Fruit fly (Drosophila melanogaster) whole organism, wandering third instar larva: ENCODE measurements around the gene CG14662.

ENCODE experiments used
- Abd-B ChIP-seq: fragments of >200 bp; optimal IDR thresholded peaks from 2 replicates; lab custom pipeline; 2017; ENCODE audit warnings: missing biosample characterization, missing genetic modification characterization
- CG9705 ChIP-seq: fragments of 200-800 bp; sonication (Bioruptor generic); optimal IDR thresholded peaks from 2 replicates; lab custom pipeline; 2018; ENCODE audit warnings: missing biosample characterization, mild to moderate bottlenecking, missing genetic modification characterization
- Dfd ChIP-seq: fragments of >200 bp; optimal IDR thresholded peaks from 2 replicates; lab custom pipeline; 2017; ENCODE audit warnings: missing biosample characterization, missing genetic modification characterization
- Dif ChIP-seq: fragments of 200-275, 200-300 bp; sonication (Bioruptor generic); optimal IDR thresholded peaks from 2 replicates; lab custom pipeline; 2018; ENCODE audit warnings: missing biosample characterization, missing genetic modification characterization; ENCODE audit not compliant: partially characterized antibody
- GATAd ChIP-seq: sonication (Bioruptor generic); optimal IDR thresholded peaks from 2 replicates; lab custom pipeline; 2016; ENCODE audit warnings: missing biosample characterization, missing genetic modification characterization
- HLH106 ChIP-seq: fragments of 200-800 bp; optimal IDR thresholded peaks from 3 replicates; lab custom pipeline; 2019; ENCODE audit warnings: missing biosample characterization, mild to moderate bottlenecking, missing genetic modification characterization, moderate library complexity
- Hnf4 ChIP-seq: fragments of 200-800 bp; sonication (Bioruptor generic); optimal IDR thresholded peaks from 2 replicates; lab custom pipeline; 2016; ENCODE audit warnings: missing biosample characterization, mild to moderate bottlenecking, missing genetic modification characterization
- Hr83 ChIP-seq: fragments of 200-300 bp; sonication (Bioruptor generic); optimal IDR thresholded peaks from 2 replicates; lab custom pipeline; 2016; ENCODE audit warnings: missing biosample characterization, mild to moderate bottlenecking, missing genetic modification characterization, moderate library complexity; ENCODE audit not compliant: poor library complexity, severe bottlenecking
- Jra ChIP-seq: sonication (Bioruptor generic); optimal IDR thresholded peaks from 2 replicates; lab custom pipeline; 2016; ENCODE audit warnings: missing biosample characterization, missing genetic modification characterization
- Mio ChIP-seq: sonication (Bioruptor generic); optimal IDR thresholded peaks from 2 replicates; lab custom pipeline; 2016; ENCODE audit warnings: missing biosample characterization, missing genetic modification characterization
- N ChIP-seq: fragments of >200 bp; optimal IDR thresholded peaks from 2 replicates; lab custom pipeline; 2018; ENCODE audit warnings: missing biosample characterization, missing external identifiers, missing genetic modification characterization
- OdsH ChIP-seq: fragments of 200-800 bp; sonication (Bioruptor generic); optimal IDR thresholded peaks from 2 replicates; lab custom pipeline; 2016; ENCODE audit warnings: missing biosample characterization, mild to moderate bottlenecking, missing genetic modification characterization
- Rel ChIP-seq, 2 experiments: fragments of 200-800 bp; sonication (Bioruptor generic) in 1 of 2; optimal IDR thresholded peaks; 2 replicates in 1 of 2; 3 replicates in 1 of 2; lab custom pipeline; 2016 to 2019; ENCODE audit warnings: mild to moderate bottlenecking in 2 of 2, missing biosample characterization in 2 of 2, missing genetic modification characterization in 2 of 2, moderate library complexity in 1 of 2
- Vsx2 ChIP-seq: fragments of 200-300, 225-300 bp; sonication (Bioruptor generic); optimal IDR thresholded peaks from 2 replicates; lab custom pipeline; 2018; ENCODE audit warnings: missing biosample characterization, missing genetic modification characterization; ENCODE audit not compliant: partially characterized antibody
- br ChIP-seq: fragments of 200-800 bp; sonication (Bioruptor generic); optimal IDR thresholded peaks from 2 replicates; lab custom pipeline; 2016; ENCODE audit warnings: missing biosample characterization, missing genetic modification characterization
- dl ChIP-seq, 2 experiments: fragments of 175-275, 200-275 bp in 1 of 2; fragments of 200-275 bp in 1 of 2; sonication (Bioruptor generic); optimal IDR thresholded peaks; lab custom pipeline; 2018; ENCODE audit warnings: mild to moderate bottlenecking in 2 of 2, missing biosample characterization in 2 of 2, missing genetic modification characterization in 2 of 2, moderate library complexity in 2 of 2; ENCODE audit not compliant: partially characterized antibody in 2 of 2, insufficient read depth in 1 of 2
- ey ChIP-seq: fragments of 200-800 bp; sonication (Bioruptor generic); optimal IDR thresholded peaks from 2 replicates; lab custom pipeline; 2016; ENCODE audit warnings: missing biosample characterization, missing genetic modification characterization
- foxo ChIP-seq, 2 experiments: fragments of 200-800 bp; sonication (Bioruptor generic); optimal IDR thresholded peaks; 2 replicates in 1 of 2; 3 replicates in 1 of 2; lab custom pipeline; 2016 to 2017; ENCODE audit warnings: missing biosample characterization in 2 of 2, missing genetic modification characterization in 2 of 2
- fru ChIP-seq: fragments of 200-800 bp; sonication (Bioruptor generic); optimal IDR thresholded peaks from 3 replicates; lab custom pipeline; 2016; ENCODE audit warnings: missing biosample characterization, mild to moderate bottlenecking, missing genetic modification characterization
- h ChIP-seq: fragments of 200-800 bp; sonication (Bioruptor generic); optimal IDR thresholded peaks from 3 replicates; lab custom pipeline; 2016; ENCODE audit warnings: missing biosample characterization, mild to moderate bottlenecking, missing genetic modification characterization
- jim ChIP-seq: fragments of 175-275, 200-325 bp; sonication (Bioruptor generic); optimal IDR thresholded peaks from 2 replicates; lab custom pipeline; 2016; ENCODE audit warnings: missing biosample characterization, mild to moderate bottlenecking, missing genetic modification characterization
- lola ChIP-seq: fragments of >200 bp; optimal IDR thresholded peaks from 2 replicates; lab custom pipeline; 2017; ENCODE audit warnings: missing biosample characterization, missing genetic modification characterization
- pan ChIP-seq: fragments of >200 bp; optimal IDR thresholded peaks from 2 replicates; lab custom pipeline; 2017
- rgr ChIP-seq: fragments of 200-800 bp; sonication (Bioruptor generic); optimal IDR thresholded peaks from 3 replicates; lab custom pipeline; 2016; ENCODE audit warnings: missing biosample characterization, mild to moderate bottlenecking, missing genetic modification characterization
- sage ChIP-seq: fragments of 200-800 bp; sonication (Bioruptor generic); optimal IDR thresholded peaks from 2 replicates; lab custom pipeline; 2016; ENCODE audit warnings: missing biosample characterization, mild to moderate bottlenecking, missing genetic modification characterization
- tai ChIP-seq: sonication (Bioruptor generic); optimal IDR thresholded peaks from 2 replicates; lab custom pipeline; 2016; ENCODE audit warnings: missing biosample characterization, missing genetic modification characterization
- usp ChIP-seq: fragments of >200 bp; optimal IDR thresholded peaks from 2 replicates; lab custom pipeline; 2017; ENCODE audit warnings: missing biosample characterization, missing genetic modification characterization
- woc ChIP-seq: sonication (Bioruptor generic); optimal IDR thresholded peaks from 2 replicates; lab custom pipeline; 2016; ENCODE audit warnings: missing biosample characterization, mild to moderate bottlenecking, missing genetic modification characterization

Gene CG14662

DNA sequence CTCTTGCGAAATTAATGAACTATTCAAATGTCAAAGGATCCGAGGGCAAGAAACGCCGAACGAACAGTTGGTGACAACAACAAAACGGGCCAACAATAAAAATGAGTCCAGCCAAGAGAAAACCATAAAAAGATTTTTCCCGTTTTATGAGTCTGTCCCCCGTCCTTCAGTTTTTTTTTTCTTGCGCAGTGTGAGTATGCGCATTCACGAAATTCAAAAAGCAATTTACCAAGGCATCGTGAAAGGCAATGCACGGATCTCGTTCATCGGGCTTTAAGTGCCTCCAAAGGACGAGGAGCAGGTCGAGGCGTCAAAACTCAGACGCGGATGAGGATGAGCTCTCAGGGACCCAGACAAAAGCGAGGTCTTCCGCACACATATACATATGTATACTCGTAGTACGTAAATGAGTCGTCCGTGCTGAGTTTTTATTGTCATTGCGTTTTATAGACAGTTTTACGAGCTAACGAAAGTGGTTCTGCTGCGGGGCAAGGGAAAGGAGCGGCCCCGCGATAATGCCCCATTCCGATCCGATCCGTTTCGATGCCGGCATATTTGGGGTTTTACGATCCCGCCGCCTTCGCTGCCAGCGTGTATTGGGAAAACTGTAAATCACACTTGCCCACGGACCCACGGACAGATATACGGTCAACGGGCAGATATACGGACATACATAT is 44.2 kb upstream of the CG14662 start:
- no peak for TF ChIP-seq Rel (GFP tag; optimal IDR thresholded peaks at IDR 0.05; lab: Kevin White, UChicago)
- TF ChIP-seq Rel (tag; optimal IDR thresholded peaks at IDR 0.05; lab: Kevin White, UChicago) = peak; percentile 4
- TF ChIP-seq jim = no peak

DNA sequence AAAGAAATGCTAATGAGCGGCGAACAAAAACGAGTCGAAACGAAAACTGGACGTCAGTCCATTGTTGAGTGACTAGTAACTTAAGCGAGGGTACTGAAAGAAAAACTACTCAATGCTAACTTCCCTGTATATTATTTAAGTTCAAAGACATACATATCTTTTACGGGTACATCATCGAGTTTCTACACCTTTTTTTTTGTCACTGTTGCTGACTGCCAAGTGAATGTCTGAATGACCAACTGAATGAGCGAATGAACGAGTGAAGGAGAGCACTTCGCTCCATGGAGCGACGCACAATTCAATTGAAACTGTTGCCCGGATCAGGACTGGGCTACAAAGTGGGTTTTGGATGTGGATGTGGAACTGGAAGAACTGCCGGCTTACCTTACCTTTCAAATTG is 43.5 kb upstream of the CG14662 start:
- TF ChIP-seq woc (GFP tag; lab: Kevin White, UChicago) (peak; percentile 7), HLH106 (tag; lab: Kevin White, UChicago) (no peak)

DNA sequence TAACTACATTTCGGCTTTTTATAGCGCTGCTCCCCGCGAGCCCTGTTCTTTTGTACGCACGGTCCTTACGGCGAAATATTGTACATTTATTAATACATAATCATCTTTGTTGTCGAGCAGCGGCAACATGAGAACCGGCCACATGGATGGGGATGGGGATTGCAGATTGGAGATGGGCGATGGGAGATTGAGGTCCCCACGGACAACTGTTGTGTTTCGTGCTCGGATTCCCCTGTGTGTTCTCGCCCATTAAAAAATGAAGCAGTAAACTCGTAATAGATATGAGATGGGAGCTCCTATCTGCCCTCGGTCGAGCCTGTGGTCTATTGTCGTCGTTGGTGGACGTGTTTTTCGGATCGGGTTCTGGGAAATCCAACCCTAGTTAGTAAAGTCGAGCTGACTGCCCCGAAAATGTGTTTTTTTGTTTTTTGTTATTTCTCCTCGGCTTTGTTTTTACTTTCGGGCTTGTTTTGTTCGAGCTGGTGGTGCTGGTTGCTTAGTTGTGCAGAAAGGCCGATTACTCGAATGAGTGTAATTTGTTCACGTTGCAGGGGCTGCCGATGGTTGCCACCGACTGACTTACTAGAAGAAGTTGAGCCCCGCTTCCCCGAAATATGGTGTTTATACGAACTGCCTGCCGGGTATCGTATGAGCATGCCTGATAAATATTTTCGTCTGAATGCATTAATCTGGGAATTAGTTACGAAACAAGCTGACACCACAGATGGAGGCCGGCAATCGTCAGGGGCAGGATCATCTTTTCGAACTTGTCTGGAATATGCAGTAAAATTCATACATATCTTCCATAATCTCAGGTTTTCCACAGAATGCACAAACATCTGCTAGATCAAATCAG is 41.6 kb upstream of the CG14662 start:
- no peak for TF ChIP-seq Vsx2
- no peak for TF ChIP-seq h (GFP tag; lab: Kevin White, UChicago)
- no peak for TF ChIP-seq CG9705 (GFP tag; lab: Kevin White, UChicago)
- TF ChIP-seq dl (GFP tag; optimal IDR thresholded peaks at IDR 0.05; lab: Kevin White, UChicago; ENCODE audit: insufficient read depth in 1 of 2, partially characterized antibody in 2 of 2) = no peak
- TF ChIP-seq Hr83 (GFP tag; lab: Kevin White, UChicago) = no peak
- no peak for TF ChIP-seq usp (GFP tag; lab: Kevin White, UChicago)
- no peak for TF ChIP-seq pan (lab: Kevin White, UChicago)
- TF ChIP-seq Dif (GFP tag; lab: Kevin White, UChicago) = no peak
- no peak for TF ChIP-seq OdsH (GFP tag; lab: Kevin White, UChicago)
- no peak for TF ChIP-seq Jra
- TF ChIP-seq Abd-B (GFP tag; lab: Kevin White, UChicago) = no peak
- no peak for TF ChIP-seq br (GFP tag; lab: Kevin White, UChicago)
- TF ChIP-seq woc (GFP tag; lab: Kevin White, UChicago) = no peak
- TF ChIP-seq GATAd (GFP tag; lab: Kevin White, UChicago) = no peak
- TF ChIP-seq sage (GFP tag; lab: Kevin White, UChicago) = no peak
- TF ChIP-seq Mio (GFP tag; lab: Kevin White, UChicago) = no peak
- no peak for TF ChIP-seq lola (GFP tag; lab: Kevin White, UChicago)
- no peak for TF ChIP-seq N
- TF ChIP-seq tai (GFP tag; lab: Kevin White, UChicago) = no peak

- TF ChIP-seq foxo (GFP tag; optimal IDR thresholded peaks at IDR 0.05; lab: Kevin White, UChicago) = peak in 1 of 2 experiments; percentile 39
- TF ChIP-seq fru (GFP tag; lab: Kevin White, UChicago) = peak; percentile 13
- TF ChIP-seq rgr (GFP tag; lab: Kevin White, UChicago) = peak; percentile 22
- TF ChIP-seq Hnf4 = peak; percentile 16
- peak; percentile 23 for TF ChIP-seq h (GFP tag; lab: Kevin White, UChicago)
- peak; percentile 6 for TF ChIP-seq br (GFP tag; lab: Kevin White, UChicago)
- peak; percentile 38 for TF ChIP-seq ey (GFP tag; lab: Kevin White, UChicago)
- TF ChIP-seq HLH106 (tag; lab: Kevin White, UChicago) = peak; percentile 12
- no peak for TF ChIP-seq Jra
- no peak for TF ChIP-seq OdsH (GFP tag; lab: Kevin White, UChicago)
- TF ChIP-seq GATAd (GFP tag; lab: Kevin White, UChicago) = no peak
- TF ChIP-seq Dfd = no peak
These were observed 39.7 kb upstream of the CG14662 start for dm6 chr3R:5023514-5024397.
